Fruit fly (Drosophila melanogaster): Measurements from ENCODE around the gene Mat89Ba.

Gene Mat89Ba

DNA sequence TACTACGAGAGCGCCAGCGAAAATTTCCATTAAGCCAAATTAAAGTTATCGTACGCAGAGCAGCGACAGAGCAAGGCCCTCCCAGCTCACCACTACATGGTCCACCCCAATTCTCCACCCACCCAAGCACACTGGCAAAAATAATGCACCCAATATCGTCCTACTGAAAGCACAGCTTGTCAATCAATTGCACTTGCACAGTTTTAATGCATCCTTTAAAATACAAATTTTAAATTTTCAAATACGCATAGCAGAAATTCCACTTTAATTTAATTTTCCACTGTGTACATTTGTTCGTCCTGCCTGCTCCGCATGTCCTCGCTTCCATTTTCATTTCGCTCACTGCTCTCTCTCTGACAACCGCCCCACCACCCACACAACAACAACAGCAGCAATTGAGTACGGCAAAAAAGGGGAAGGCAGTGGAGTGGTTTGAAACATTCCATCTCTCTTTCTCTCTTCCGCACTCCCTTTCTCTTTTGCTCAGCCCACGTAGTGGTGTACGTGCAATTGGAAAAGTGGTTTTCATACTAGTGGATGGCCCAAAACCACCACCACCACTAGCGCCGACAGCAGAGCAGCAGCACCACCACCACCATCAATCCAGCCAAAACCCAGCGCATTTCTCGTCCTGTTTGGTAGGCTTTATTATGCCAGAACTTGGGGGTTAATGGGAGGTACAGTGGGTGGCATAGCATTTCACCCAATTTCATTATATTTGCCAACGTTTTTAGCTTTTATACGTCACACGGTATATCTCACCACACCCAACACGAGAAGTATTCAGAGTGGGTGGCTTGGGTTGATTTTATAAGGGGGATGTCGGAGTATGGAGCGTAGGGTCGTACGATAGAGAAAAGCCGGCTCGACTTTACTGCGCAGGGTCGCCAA, 24.4 kb downstream of the Mat89Ba start (continued):
- TF ChIP-seq CG4424 (GFP tag; optimal IDR thresholded peaks at IDR 0.05) (peak; percentile 88), fd102C (GFP tag; optimal IDR thresholded peaks at IDR 0.05) (no peak), Nf-YB (GFP tag; optimal IDR thresholded peaks at IDR 0.05) (peak; percentile 42), CG10267 (tag; optimal IDR thresholded peaks at IDR 0.05) (peak; percentile 78), CG4617 (GFP tag; optimal IDR thresholded peaks at IDR 0.05; ENCODE audit: borderline replicate concordance) (no peak), CG10321 (GFP tag; IDR thresholded peaks at IDR 0.05) (no peak), CG1529 (GFP tag; optimal IDR thresholded peaks at IDR 0.05) (peak; percentile 54), CG32532 (GFP tag; IDR thresholded peaks at IDR 0.05) (peak; percentile 64), Max (GFP tag; optimal IDR thresholded peaks at IDR 0.05) (peak; percentile 85), CG32767 (GFP tag; IDR thresholded peaks at IDR 0.05) (no peak; the same call in 1 of the 2 replicates), pnt (GFP tag; optimal IDR thresholded peaks at IDR 0.05) (peak; percentile 50), Sox102F (GFP tag; optimal IDR thresholded peaks at IDR 0.05) (peak; percentile 68), CG11456 (GFP tag; IDR thresholded peaks at IDR 0.05) (peak; percentile 79), CG7745 (tag; optimal IDR thresholded peaks at IDR 0.05) (no peak), zfh2 (GFP tag; optimal IDR thresholded peaks at IDR 0.05) (peak; percentile 55), bbx (GFP tag; IDR thresholded peaks at IDR 0.05; ENCODE audit: partially characterized antibody) (no peak; the same call in 1 of the 2 replicates), sc (optimal IDR thresholded peaks at IDR 0.05) (no peak), sc (GFP tag; optimal IDR thresholded peaks at IDR 0.05) (peak; percentile 19), da (GFP tag; optimal IDR thresholded peaks at IDR 0.05) (no peak), Dbx (GFP tag; IDR thresholded peaks at IDR 0.05) (peak; percentile 96), grau (tag; optimal IDR thresholded peaks at IDR 0.05) (peak; percentile 77), slp2 (GFP tag; optimal IDR thresholded peaks at IDR 0.05) (peak; percentile 55), nom (GFP tag; optimal IDR thresholded peaks at IDR 0.05) (peak; percentile 72), scrt (GFP tag; optimal IDR thresholded peaks at IDR 0.05) (peak; percentile 92), CG10565 (GFP tag; optimal IDR thresholded peaks at IDR 0.05) (peak; percentile 36), Bdp1 (GFP tag; optimal IDR thresholded peaks at IDR 0.05) (peak; percentile 14), pum (GFP tag; optimal IDR thresholded peaks at IDR 0.05) (peak; percentile 17), Ptx1 (GFP tag; IDR thresholded peaks at IDR 0.05) (peak; percentile 74), CG12071 (GFP tag; optimal IDR thresholded peaks at IDR 0.05) (peak; percentile 92), ken (GFP tag; IDR thresholded peaks at IDR 0.05) (no peak), kni (GFP tag; optimal IDR thresholded peaks at IDR 0.05) (peak; percentile 69), Dip2 (GFP tag; IDR thresholded peaks at IDR 0.05) (peak; percentile 23; the same call in 1 of the 2 replicates), CG12155 (GFP tag; optimal IDR thresholded peaks at IDR 0.05) (peak; percentile 60), Vsx1 (GFP tag; optimal IDR thresholded peaks at IDR 0.05) (peak; percentile 1), Ada2b (GFP tag; IDR thresholded peaks at IDR 0.05) (peak; percentile 92), CG9932 (GFP tag; IDR thresholded peaks at IDR 0.05) (peak; percentile 48), CG6765 (GFP tag; optimal IDR thresholded peaks at IDR 0.05) (peak; percentile 87), CG6254 (GFP tag; optimal IDR thresholded peaks at IDR 0.05) (peak; percentile 64), CG6654 (GFP tag; optimal IDR thresholded peaks at IDR 0.05) (peak; percentile 71), ro (GFP tag; IDR thresholded peaks at IDR 0.05) (peak; percentile 45), Ssrp (tag; optimal IDR thresholded peaks at IDR 0.05) (peak; percentile 48), dmrt99B (tag; optimal IDR thresholded peaks at IDR 0.05) (peak; percentile 87), wdn (GFP tag; IDR thresholded peaks at IDR 0.05) (no peak), CG16813 (GFP tag; IDR thresholded peaks at IDR 0.05; ENCODE audit: partially characterized antibody) (no peak), CG2202 (tag; optimal IDR thresholded peaks at IDR 0.05) (no peak), CG30403 (GFP tag; optimal IDR thresholded peaks at IDR 0.05) (peak; percentile 74), CG13123 (GFP tag; optimal IDR thresholded peaks at IDR 0.05) (no peak), MESR4 (GFP tag; optimal IDR thresholded peaks at IDR 0.05) (no peak), CG8478 (optimal IDR thresholded peaks at IDR 0.05) (no peak)
